Fruit fly (Drosophila melanogaster) whole organism, embryonic: ENCODE measurements around the gene CG9503.
A peak's percentile ranks its signal among the peaks of the same experiment; 100 is the strongest.

ENCODE experiments used
- CG1024 ChIP-seq: fragments of 200-800 bp; sonication (Bioruptor generic); IDR thresholded peaks from 2 replicates; pipeline ENCODE4 v1.3.6; 2022; ENCODE audit warnings: missing biosample characterization, missing genetic modification characterization
- CG11085 ChIP-seq: fragments of 200-800 bp; sonication (Bioruptor generic); IDR thresholded peaks from 2 replicates; pipeline ENCODE4 v1.3.6; 2022; ENCODE audit warnings: missing biosample characterization, missing genetic modification characterization
- CG11695 ChIP-seq: fragments of 200-800 bp; sonication (Bioruptor generic); IDR thresholded peaks from 3 replicates; pipeline ENCODE4 v1.3.6; 2022; ENCODE audit warnings: missing biosample characterization, missing genetic modification characterization
- CG12659 ChIP-seq: fragments of 200-800 bp; sonication (Bioruptor generic); optimal IDR thresholded peaks from 3 replicates; lab custom pipeline; 2017; ENCODE audit warnings: mild to moderate bottlenecking, missing biosample characterization, missing genetic modification reagents, missing genetic modification characterization
- CG14050 ChIP-seq: fragments of 200-800 bp; sonication (Bioruptor generic); IDR thresholded peaks from 3 replicates; pipeline ENCODE4 v1.3.6; 2022; ENCODE audit warnings: missing biosample characterization, missing genetic modification characterization
- CG14965 ChIP-seq: fragments of 200-800 bp; sonication (Bioruptor generic); optimal IDR thresholded peaks from 2 replicates; lab custom pipeline; 2016; ENCODE audit warnings: missing biosample characterization, missing genetic modification characterization, borderline replicate concordance
- CG17186 ChIP-seq: fragments of 200-800 bp; sonication (Bioruptor generic); optimal IDR thresholded peaks from 3 replicates; lab custom pipeline; 2017; ENCODE audit warnings: missing biosample characterization, missing genetic modification reagents, missing genetic modification characterization
- CG17385 ChIP-seq: fragments of 200-800 bp; sonication (Bioruptor generic); optimal IDR thresholded peaks from 3 replicates; lab custom pipeline; 2018; ENCODE audit warnings: missing biosample characterization, mild to moderate bottlenecking, missing genetic modification characterization
- CG30020 ChIP-seq: fragments of 200-800 bp; optimal IDR thresholded peaks from 2 replicates; lab custom pipeline; 2019; ENCODE audit warnings: missing biosample characterization, mild to moderate bottlenecking, missing genetic modification characterization, moderate library complexity
- CG7745 ChIP-seq: fragments of 200-800 bp; sonication (Bioruptor generic); optimal IDR thresholded peaks from 2 replicates; lab custom pipeline; 2018; ENCODE audit warnings: missing biosample characterization, mild to moderate bottlenecking, missing genetic modification characterization, moderate library complexity
- CG7839 ChIP-seq: fragments of 200-800 bp; sonication (Bioruptor generic); optimal IDR thresholded peaks from 3 replicates; lab custom pipeline; 2018; ENCODE audit warnings: missing biosample characterization, mild to moderate bottlenecking, missing genetic modification characterization, moderate library complexity
- CG8478 ChIP-seq: fragments of >200 bp; optimal IDR thresholded peaks from 2 replicates; lab custom pipeline; 2018
- CG9609 ChIP-seq: fragments of 200-800 bp; sonication (Bioruptor generic); optimal IDR thresholded peaks from 3 replicates; lab custom pipeline; 2016; ENCODE audit warnings: missing biosample characterization, missing genetic modification characterization
- Doc3 ChIP-seq: fragments of 200-800 bp; sonication (Bioruptor generic); IDR thresholded peaks from 3 replicates; pipeline ENCODE4 v1.3.6; 2022; ENCODE audit warnings: missing biosample characterization, missing genetic modification characterization; ENCODE audit not compliant: partially characterized antibody
- E2f2 ChIP-seq: fragments of 200-800 bp; sonication (Bioruptor generic); IDR thresholded peaks from 2 replicates; pipeline ENCODE4 v1.3.6; 2022; ENCODE audit warnings: missing biosample characterization, missing genetic modification characterization
- ERR ChIP-seq: fragments of 200-800 bp; sonication (Bioruptor generic); optimal IDR thresholded peaks from 2 replicates; lab custom pipeline; 2016; ENCODE audit warnings: missing biosample characterization, missing genetic modification characterization
- Elba2 ChIP-seq: fragments of 200-800 bp; sonication (Bioruptor generic); optimal IDR thresholded peaks from 3 replicates; lab custom pipeline; 2016; ENCODE audit warnings: missing biosample characterization, missing genetic modification characterization
- HHEX ChIP-seq: fragments of 200-800 bp; sonication (Bioruptor generic); optimal IDR thresholded peaks from 3 replicates; lab custom pipeline; 2017; ENCODE audit warnings: missing biosample characterization, mild to moderate bottlenecking, missing genetic modification characterization, missing genetic modification reagents
- Hr78 ChIP-seq, 2 experiments: fragments of 200-800 bp in 1 of 2; fragments of >200 bp in 1 of 2; sonication (Bioruptor generic) in 1 of 2; optimal IDR thresholded peaks; 2 replicates each; lab custom pipeline; 2017 to 2019; ENCODE audit warnings: missing biosample characterization in 2 of 2, missing genetic modification characterization in 2 of 2, mild to moderate bottlenecking in 1 of 2, moderate library complexity in 1 of 2
- Lim3 ChIP-seq: fragments of 200-800 bp; sonication (Bioruptor generic); IDR thresholded peaks from 2 replicates; pipeline ENCODE4 v1.3.6; 2022; ENCODE audit warnings: missing biosample characterization, missing genetic modification characterization
- MBD-R2 ChIP-seq: fragments of 200-800 bp; sonication (Bioruptor generic); IDR thresholded peaks from 2 replicates; pipeline ENCODE4 v1.3.6; 2022; ENCODE audit warnings: missing biosample characterization, missing genetic modification characterization
- MTF-1 ChIP-seq: fragments of 200-800 bp; sonication (Bioruptor generic); optimal IDR thresholded peaks from 2 replicates; lab custom pipeline; 2018; ENCODE audit warnings: missing biosample characterization, mild to moderate bottlenecking, missing genetic modification characterization, borderline replicate concordance
- NC2α ChIP-seq: fragments of 200-800 bp; sonication (Bioruptor generic); optimal IDR thresholded peaks from 2 replicates; lab custom pipeline; 2016; ENCODE audit warnings: missing biosample characterization, missing genetic modification characterization
- NC2β ChIP-seq: fragments of 200-800 bp; sonication (Bioruptor generic); optimal IDR thresholded peaks from 2 replicates; lab custom pipeline; 2016; ENCODE audit warnings: missing biosample characterization, missing genetic modification characterization
- Oaz ChIP-seq: fragments of 200-800 bp; sonication (Bioruptor generic); IDR thresholded peaks from 2 replicates; pipeline ENCODE4 v1.3.6; 2022; ENCODE audit warnings: missing biosample characterization, missing genetic modification characterization
- Rfx ChIP-seq: fragments of 200-800 bp; sonication (Bioruptor generic); IDR thresholded peaks from 2 replicates; pipeline ENCODE4 v1.3.6; 2022; ENCODE audit warnings: missing biosample characterization, missing genetic modification characterization
- Scr ChIP-seq: fragments of 200-800 bp; sonication (Bioruptor generic); IDR thresholded peaks from 2 replicates; pipeline ENCODE4 v1.3.6; 2022; ENCODE audit warnings: missing biosample characterization, missing genetic modification characterization; ENCODE audit not compliant: partially characterized antibody
- Stat92E ChIP-seq, 3 experiments: fragments of >200 bp in 2 of 3; fragments of 200-800 bp in 1 of 3; sonication (Bioruptor generic) in 1 of 3; optimal IDR thresholded peaks; 2 replicates each; lab custom pipeline; 2017 to 2019; ENCODE audit warnings: missing biosample characterization in 3 of 3, missing genetic modification characterization in 3 of 3, mild to moderate bottlenecking in 1 of 3, moderate library complexity in 1 of 3
- Usf ChIP-seq: fragments of 200-800 bp; sonication (Bioruptor generic); optimal IDR thresholded peaks from 2 replicates; lab custom pipeline; 2017; ENCODE audit warnings: missing genotype, missing biosample characterization, missing genetic modification characterization
- br ChIP-seq: fragments of >200 bp; optimal IDR thresholded peaks from 2 replicates; lab custom pipeline; 2017
- chn ChIP-seq: fragments of 200-800 bp; sonication (Bioruptor generic); optimal IDR thresholded peaks from 2 replicates; lab custom pipeline; 2016; ENCODE audit warnings: missing biosample characterization, missing genetic modification characterization
- croc ChIP-seq: fragments of 200-800 bp; sonication (Bioruptor generic); conservative IDR thresholded peaks from 3 replicates; pipeline ENCODE4 v1.3.6; 2022; ENCODE audit warnings: missing biosample characterization, missing genetic modification characterization
- danr ChIP-seq: fragments of 200-800 bp; sonication (Bioruptor generic); IDR thresholded peaks from 2 replicates; pipeline ENCODE4 v1.3.6; 2022; ENCODE audit warnings: missing biosample characterization, missing genetic modification characterization
- dati ChIP-seq: fragments of 200-800 bp; sonication (Bioruptor generic); IDR thresholded peaks from 2 replicates; pipeline ENCODE4 v1.3.6; 2022; ENCODE audit warnings: missing biosample characterization, missing genetic modification characterization
- disco-r ChIP-seq: fragments of 200-800 bp; sonication (Bioruptor generic); optimal IDR thresholded peaks from 2 replicates; lab custom pipeline; 2016; ENCODE audit warnings: missing biosample characterization, missing genetic modification characterization
- esg ChIP-seq: fragments of 200-800 bp; sonication (Bioruptor generic); conservative IDR thresholded peaks from 2 replicates; pipeline ENCODE4 v1.3.6; 2022; ENCODE audit warnings: missing biosample characterization, missing genetic modification characterization
- fd96Cb ChIP-seq: fragments of 200-800 bp; sonication (Bioruptor generic); optimal IDR thresholded peaks from 2 replicates; lab custom pipeline; 2018; ENCODE audit warnings: missing biosample characterization, mild to moderate bottlenecking, missing genetic modification characterization, moderate library complexity
- gem ChIP-seq: fragments of 200-800 bp; sonication (Bioruptor generic); optimal IDR thresholded peaks from 2 replicates; lab custom pipeline; 2019; ENCODE audit warnings: missing biosample characterization, mild to moderate bottlenecking, missing genetic modification characterization, moderate library complexity
- ham ChIP-seq: fragments of 200-800 bp; sonication (Bioruptor generic); IDR thresholded peaks from 2 replicates; pipeline ENCODE4 v1.3.6; 2022; ENCODE audit warnings: missing biosample characterization, missing genetic modification characterization
- klu ChIP-seq: fragments of 200-800 bp; sonication (Bioruptor generic); IDR thresholded peaks from 2 replicates; pipeline ENCODE4 v1.3.6; 2022; ENCODE audit warnings: missing biosample characterization, missing genetic modification characterization
- mam ChIP-seq: fragments of 200-800 bp; sonication (Bioruptor generic); optimal IDR thresholded peaks from 3 replicates; lab custom pipeline; 2016; ENCODE audit warnings: missing biosample characterization, missing genetic modification characterization
- nom ChIP-seq: fragments of 200-800 bp; sonication (Bioruptor generic); optimal IDR thresholded peaks from 2 replicates; lab custom pipeline; 2017; ENCODE audit warnings: missing biosample characterization, missing genetic modification characterization, mild to moderate bottlenecking, moderate library complexity, missing genetic modification reagents
- peb ChIP-seq: fragments of 200-800 bp; sonication (Bioruptor generic); IDR thresholded peaks from 2 replicates; pipeline ENCODE4 v1.3.6; 2022; ENCODE audit warnings: missing biosample characterization, missing genetic modification characterization
- rib ChIP-seq: fragments of 200-800 bp; sonication (Bioruptor generic); IDR thresholded peaks from 2 replicates; pipeline ENCODE4 v1.3.6; 2022; ENCODE audit warnings: missing biosample characterization, missing genetic modification characterization
- sob ChIP-seq: fragments of 200-800 bp; sonication (Bioruptor generic); IDR thresholded peaks from 2 replicates; pipeline ENCODE4 v1.3.6; 2022; ENCODE audit warnings: missing biosample characterization, missing genetic modification characterization
- sqz ChIP-seq: fragments of 200-800 bp; sonication (Bioruptor generic); optimal IDR thresholded peaks from 3 replicates; lab custom pipeline; 2018; ENCODE audit warnings: missing biosample characterization, mild to moderate bottlenecking, missing genetic modification characterization
- tll ChIP-seq, 2 experiments: fragments of 200-800 bp in 1 of 2; fragments of >200 bp in 1 of 2; sonication (Bioruptor generic) in 1 of 2; optimal IDR thresholded peaks; 2 replicates each; lab custom pipeline; 2017 to 2019; ENCODE audit warnings: missing biosample characterization in 2 of 2, missing genetic modification characterization in 2 of 2, mild to moderate bottlenecking in 1 of 2, moderate library complexity in 1 of 2
- unpg ChIP-seq: fragments of 200-800 bp; sonication (Bioruptor generic); optimal IDR thresholded peaks from 3 replicates; lab custom pipeline; 2018; ENCODE audit warnings: missing biosample characterization, mild to moderate bottlenecking, missing genetic modification characterization, moderate library complexity
- vvl ChIP-seq: fragments of 200-800 bp; sonication (Bioruptor generic); IDR thresholded peaks from 2 replicates; pipeline ENCODE4 v1.3.6; 2022; ENCODE audit warnings: missing biosample characterization, missing genetic modification characterization

Gene CG9503

dm6 chrX:14952097-14952844 lies 29.0 kb upstream of the CG9503 start (continued):
- TF ChIP-seq Scr (no peak), Stat92E (GFP tag; optimal IDR thresholded peaks at IDR 0.05; lab: Kevin White, UChicago) (no peak), CG11085 (GFP tag; lab: Robert Waterston, UW) (no peak), nom (no peak), fd96Cb (tag; lab: Kevin White, UChicago) (peak; percentile 54), NC2β (GFP tag; lab: Kevin White, UChicago) (peak; percentile 12), CG11695 (GFP tag; lab: Robert Waterston, UW) (no peak), CG17385 (peak; percentile 48), NC2α (GFP tag; lab: Kevin White, UChicago) (no peak), sqz (GFP tag; lab: Kevin White, UChicago) (peak; percentile 33), ERR (GFP tag; lab: Kevin White, UChicago) (no peak), Oaz (GFP tag; lab: Robert Waterston, UW) (no peak), Rfx (GFP tag; lab: Robert Waterston, UW) (no peak; the same call in 1 of the 2 replicates), CG8478 (lab: Kevin White, UChicago) (no peak), vvl (GFP tag; lab: Robert Waterston, UW) (peak; percentile 85; the same call in 1 of the 2 replicates), CG1024 (0 out of 2 replicates have a peak, but pooled peaks have one; percentile 10), MBD-R2 (no peak), CG30020 (tag; lab: Kevin White, UChicago) (no peak), CG12659 (GFP tag; lab: Kevin White, UChicago) (peak; percentile 39), CG7839 (tag; lab: Kevin White, UChicago) (peak; percentile 57), HHEX (GFP tag; lab: Kevin White, UChicago) (no peak), CG17186 (peak; percentile 21), sob (GFP tag; lab: Robert Waterston, UW) (no peak), danr (GFP tag; lab: Robert Waterston, UW) (no peak), ham (GFP tag; lab: Robert Waterston, UW) (no peak), br (lab: Kevin White, UChicago) (no peak), Elba2 (no peak), Usf (no peak), mam (GFP tag; lab: Kevin White, UChicago) (peak; percentile 8), tll (GFP tag; optimal IDR thresholded peaks at IDR 0.05; lab: Kevin White, UChicago) (no peak), dati (no peak), Doc3 (no peak), CG14050 (no peak), Lim3 (no peak), disco-r (GFP tag; lab: Kevin White, UChicago) (no peak), esg (GFP tag; lab: Robert Waterston, UW) (no peak; the same call in 1 of the 2 replicates), CG7745 (tag; lab: Kevin White, UChicago) (no peak), Hr78 (GFP tag; optimal IDR thresholded peaks at IDR 0.05; lab: Kevin White, UChicago) (no peak), unpg (GFP tag; lab: Kevin White, UChicago) (peak; percentile 41), MTF-1 (GFP tag; lab: Kevin White, UChicago) (no peak), croc (GFP tag; lab: Robert Waterston, UW) (peak; percentile 43; the same call in 1 of the 3 replicates), gem (peak; percentile 71), E2f2 (GFP tag; lab: Robert Waterston, UW) (peak; percentile 24; the same call in 1 of the 2 replicates), peb (GFP tag; lab: Robert Waterston, UW) (no peak; the same call in 1 of the 2 replicates), rib (no peak), klu (0 out of 2 replicates have a peak, but pooled peaks have one; percentile 7), chn (GFP tag; lab: Kevin White, UChicago) (peak; percentile 51), CG9609 (peak; percentile 10), CG14965 (GFP tag; lab: Kevin White, UChicago) (no peak)
